Fruit fly (Drosophila melanogaster) whole organism, prepupa: ENCODE measurements around the gene Pld3.

Source experiments
- CG10631 ChIP-seq: fragments of 200-800 bp; sonication (Bioruptor generic); optimal IDR thresholded peaks from 2 replicates; lab custom pipeline; 2016; ENCODE audit warnings: missing biosample characterization, missing genetic modification characterization
- CG10669 ChIP-seq: fragments of 200-800 bp; sonication (Bioruptor generic); optimal IDR thresholded peaks from 3 replicates; lab custom pipeline; 2018; ENCODE audit warnings: missing biosample characterization, mild to moderate bottlenecking, missing genetic modification characterization, moderate library complexity
- CG11902 ChIP-seq: fragments of 200-800 bp; sonication (Bioruptor generic); optimal IDR thresholded peaks from 3 replicates; lab custom pipeline; 2016; ENCODE audit warnings: missing biosample characterization, missing genetic modification characterization
- CG15336 ChIP-seq: fragments of 200-800 bp; sonication (Bioruptor generic); IDR thresholded peaks from 2 replicates; pipeline ENCODE4 v1.3.6; 2022; ENCODE audit warnings: missing biosample characterization, missing genetic modification characterization
- CG16779 ChIP-seq: fragments of 200-800 bp; sonication (Bioruptor generic); optimal IDR thresholded peaks from 3 replicates; lab custom pipeline; 2017; ENCODE audit warnings: missing biosample characterization, mild to moderate bottlenecking, missing genetic modification characterization
- CG3032 ChIP-seq: fragments of 200-800 bp; optimal IDR thresholded peaks from 2 replicates; lab custom pipeline; 2019; ENCODE audit warnings: missing biosample characterization, mild to moderate bottlenecking, missing genetic modification characterization, moderate library complexity
- CG31627 ChIP-seq: fragments of 200-800 bp; sonication (Bioruptor generic); optimal IDR thresholded peaks from 3 replicates; lab custom pipeline; 2016; ENCODE audit warnings: missing biosample characterization, missing genetic modification characterization
- CG32006 ChIP-seq: fragments of 200-800 bp; sonication (Bioruptor generic); optimal IDR thresholded peaks from 3 replicates; lab custom pipeline; 2017; ENCODE audit warnings: missing biosample characterization, mild to moderate bottlenecking, missing genetic modification characterization
- CG34406 ChIP-seq: fragments of 200-800 bp; sonication (Bioruptor generic); optimal IDR thresholded peaks from 3 replicates; lab custom pipeline; 2016; ENCODE audit warnings: missing biosample characterization, missing genetic modification characterization
- CG3919 ChIP-seq: fragments of 200-800 bp; sonication (Bioruptor generic); optimal IDR thresholded peaks from 3 replicates; lab custom pipeline; 2016; ENCODE audit warnings: missing biosample characterization, missing genetic modification characterization
- CG6163 ChIP-seq: fragments of 200-800 bp; sonication (Bioruptor generic); IDR thresholded peaks from 3 replicates; pipeline ENCODE4 v1.3.6; 2022; ENCODE audit warnings: missing biosample characterization, missing genetic modification characterization
- CG7368 ChIP-seq: fragments of 200-800 bp; sonication (Bioruptor generic); optimal IDR thresholded peaks from 3 replicates; lab custom pipeline; 2016; ENCODE audit warnings: missing biosample characterization, missing genetic modification characterization
- CG9139 ChIP-seq: fragments of 200-800 bp; sonication (Bioruptor generic); optimal IDR thresholded peaks from 3 replicates; lab custom pipeline; 2017; ENCODE audit warnings: missing biosample characterization, mild to moderate bottlenecking, missing genetic modification characterization
- Eip75B ChIP-seq: fragments of 200-800 bp; sonication (Bioruptor generic); optimal IDR thresholded peaks from 3 replicates; lab custom pipeline; 2016; ENCODE audit warnings: missing biosample characterization, missing genetic modification characterization
- Eip78C ChIP-seq: fragments of 200-800 bp; sonication (Bioruptor generic); peaks from one replicate; lab custom pipeline; 2016; ENCODE audit warnings: missing biosample characterization, missing genetic modification characterization
- Ets21C ChIP-seq: fragments of 200-800 bp; sonication (Bioruptor generic); optimal IDR thresholded peaks from 3 replicates; lab custom pipeline; 2016; ENCODE audit warnings: missing biosample characterization, missing genetic modification characterization
- Ets96B ChIP-seq: fragments of 200-800 bp; optimal IDR thresholded peaks from 2 replicates; lab custom pipeline; 2019; ENCODE audit warnings: missing biosample characterization, mild to moderate bottlenecking, missing genetic modification characterization, moderate library complexity
- Hr39 ChIP-seq: fragments of 200-800 bp; sonication (Bioruptor generic); optimal IDR thresholded peaks from 2 replicates; lab custom pipeline; 2016; ENCODE audit warnings: missing biosample characterization, missing genetic modification characterization
- Lpt ChIP-seq: fragments of 200-800 bp; sonication (Bioruptor generic); optimal IDR thresholded peaks from 3 replicates; lab custom pipeline; 2016; ENCODE audit warnings: missing biosample characterization, missing genetic modification characterization
- Met ChIP-seq: fragments of 200-800 bp; sonication (Bioruptor generic); optimal IDR thresholded peaks from 3 replicates; lab custom pipeline; 2016; ENCODE audit warnings: missing biosample characterization, missing genetic modification characterization
- Smox ChIP-seq: fragments of 200-800 bp; sonication (Bioruptor generic); optimal IDR thresholded peaks from 3 replicates; lab custom pipeline; 2016; ENCODE audit warnings: missing biosample characterization, missing genetic modification characterization
- Sox102F ChIP-seq: fragments of 200-800 bp; sonication (Bioruptor generic); optimal IDR thresholded peaks from 2 replicates; lab custom pipeline; 2016; ENCODE audit warnings: missing biosample characterization, mild to moderate bottlenecking, missing genetic modification characterization
- Sox14 ChIP-seq: fragments of 200-800 bp; sonication (Bioruptor generic); optimal IDR thresholded peaks from 3 replicates; lab custom pipeline; 2016; ENCODE audit warnings: missing biosample characterization, missing genetic modification characterization
- Sox15 ChIP-seq: fragments of 200-800 bp; sonication (Bioruptor generic); optimal IDR thresholded peaks from 3 replicates; lab custom pipeline; 2016; ENCODE audit warnings: missing biosample characterization, missing genetic modification characterization
- acj6 ChIP-seq: fragments of 200-800 bp; sonication (Bioruptor generic); optimal IDR thresholded peaks from 3 replicates; lab custom pipeline; 2016; ENCODE audit warnings: missing biosample characterization, missing genetic modification characterization
- cyc ChIP-seq: fragments of 200-800 bp; sonication (Bioruptor generic); optimal IDR thresholded peaks from 3 replicates; lab custom pipeline; 2016; ENCODE audit warnings: missing biosample characterization, missing genetic modification characterization
- dac ChIP-seq: fragments of 200-800 bp; sonication (Bioruptor generic); optimal IDR thresholded peaks from 2 replicates; lab custom pipeline; 2017; ENCODE audit warnings: missing biosample characterization, mild to moderate bottlenecking, missing genetic modification characterization
- dsx ChIP-seq: fragments of 200-800 bp; optimal IDR thresholded peaks from 3 replicates; lab custom pipeline; 2019; ENCODE audit warnings: missing biosample characterization, mild to moderate bottlenecking, missing genetic modification characterization, moderate library complexity; ENCODE audit not compliant: poor library complexity, severe bottlenecking
- eg ChIP-seq: fragments of 200-800 bp; sonication (Bioruptor generic); IDR thresholded peaks from 3 replicates; pipeline ENCODE4 v1.3.6; 2022; ENCODE audit warnings: missing biosample characterization, missing genetic modification characterization
- esn ChIP-seq: fragments of 200-800 bp; sonication (Bioruptor generic); optimal IDR thresholded peaks from 2 replicates; lab custom pipeline; 2016; ENCODE audit warnings: missing biosample characterization, mild to moderate bottlenecking, missing genetic modification characterization, moderate library complexity
- fd59A ChIP-seq: fragments of 200-800 bp; sonication (Bioruptor generic); optimal IDR thresholded peaks from 2 replicates; lab custom pipeline; 2017; ENCODE audit warnings: missing biosample characterization, mild to moderate bottlenecking, missing genetic modification characterization, missing genetic modification reagents
- fd85E ChIP-seq: fragments of 200-800 bp; sonication (Bioruptor generic); optimal IDR thresholded peaks from 3 replicates; lab custom pipeline; 2016; ENCODE audit warnings: missing biosample characterization, missing genetic modification characterization
- lz ChIP-seq: fragments of 200-800 bp; sonication (Bioruptor generic); optimal IDR thresholded peaks from 3 replicates; lab custom pipeline; 2016; ENCODE audit warnings: missing biosample characterization, missing genetic modification characterization
- pdm3 ChIP-seq: fragments of 200-800 bp; sonication (Bioruptor generic); optimal IDR thresholded peaks from 3 replicates; lab custom pipeline; 2016; ENCODE audit warnings: missing biosample characterization, missing genetic modification characterization
- ss ChIP-seq, 2 experiments: fragments of 200-800 bp; sonication (Bioruptor generic); optimal IDR thresholded peaks; 2 replicates in 1 of 2; 3 replicates in 1 of 2; lab custom pipeline; 2017 to 2018; ENCODE audit warnings: mild to moderate bottlenecking in 2 of 2, missing biosample characterization in 2 of 2, missing genetic modification characterization in 2 of 2, moderate library complexity in 1 of 2
- svp ChIP-seq: fragments of 200-800 bp; sonication (Bioruptor generic); peaks from one replicate; lab custom pipeline; 2016; ENCODE audit warnings: missing biosample characterization, missing genetic modification characterization
- topi ChIP-seq: fragments of 200-800 bp; sonication (Bioruptor generic); optimal IDR thresholded peaks from 3 replicates; lab custom pipeline; 2016; ENCODE audit warnings: missing biosample characterization, missing genetic modification characterization
- vri ChIP-seq: fragments of 200-800 bp; sonication (Bioruptor generic); optimal IDR thresholded peaks from 3 replicates; lab custom pipeline; 2016; ENCODE audit warnings: missing biosample characterization, mild to moderate bottlenecking, missing genetic modification characterization

Gene Pld3

DNA sequence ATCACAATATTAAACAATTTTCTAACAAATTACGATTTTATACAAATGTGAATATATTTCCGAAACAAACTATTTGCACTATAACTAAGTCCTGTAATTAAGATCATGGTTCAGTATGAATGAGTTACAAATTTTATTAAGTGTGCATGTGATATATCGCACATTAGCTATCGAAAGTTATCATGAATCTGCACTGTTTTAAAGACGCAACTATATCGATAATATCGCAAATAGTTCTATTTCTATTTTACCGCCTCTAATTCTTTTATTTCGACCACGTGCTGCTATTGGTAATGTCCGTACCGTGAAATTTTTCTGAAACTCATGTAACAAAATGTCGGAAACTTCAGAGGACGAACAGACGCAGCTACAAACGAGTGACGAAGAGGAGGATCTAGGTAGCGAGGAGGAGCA, 15.7 kb upstream of the Pld3 start, which contains the start of gene pths:
pths (plus strand) TSS at position 258 of the 414 bp plus-strand sequence.
- TF ChIP-seq Sox15 (GFP tag; lab: Kevin White, UChicago) (peak; percentile 22), Eip78C (GFP tag; lab: Kevin White, UChicago) (peak; percentile 62), Ets21C (GFP tag; lab: Kevin White, UChicago) (peak; percentile 29), cyc (GFP tag; lab: Kevin White, UChicago) (peak; percentile 44), esn (GFP tag; lab: Kevin White, UChicago) (peak; percentile 26), Eip75B (no peak), pdm3 (no peak), CG11902 (GFP tag; lab: Kevin White, UChicago) (peak; percentile 32), CG6163 (GFP tag; lab: Robert Waterston, UW) (no peak), vri (no peak), CG3032 (tag; lab: Kevin White, UChicago) (peak; percentile 42), CG31627 (GFP tag; lab: Kevin White, UChicago) (peak; percentile 59), lz (GFP tag; lab: Kevin White, UChicago) (peak; percentile 16), Hr39 (GFP tag; lab: Kevin White, UChicago) (peak; percentile 64)

DNA sequence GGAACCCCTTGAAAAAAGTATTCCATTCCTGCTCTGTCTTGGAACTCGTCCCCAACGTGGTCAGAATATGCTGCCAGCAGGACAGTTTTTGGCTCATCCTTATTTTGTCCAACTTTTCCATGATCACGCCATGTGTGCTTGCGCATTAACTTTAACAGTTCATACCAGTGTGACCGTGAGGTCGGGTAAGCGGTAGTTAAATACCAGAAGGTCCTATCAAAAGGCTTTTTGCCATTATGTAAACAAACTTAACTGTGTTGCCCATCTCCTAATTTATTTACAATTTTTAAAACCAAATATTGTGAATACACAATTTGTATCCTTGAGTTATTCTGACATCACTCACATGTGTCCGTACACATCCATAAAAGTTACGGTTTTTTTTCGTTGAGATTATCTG, 10.4 kb upstream of the Pld3 start, which contains the start of gene del:
del (minus strand) TSS at position 305 of the 400 bp plus-strand sequence.
- TF ChIP-seq Ets96B (tag; lab: Kevin White, UChicago) (no peak), CG10669 (no peak), Eip75B (no peak), cyc (GFP tag; lab: Kevin White, UChicago) (no peak), dac (GFP tag; lab: Kevin White, UChicago) (no peak), Smox (GFP tag; lab: Kevin White, UChicago) (no peak), Hr39 (GFP tag; lab: Kevin White, UChicago) (no peak), Sox102F (GFP tag; lab: Kevin White, UChicago) (no peak)

DNA sequence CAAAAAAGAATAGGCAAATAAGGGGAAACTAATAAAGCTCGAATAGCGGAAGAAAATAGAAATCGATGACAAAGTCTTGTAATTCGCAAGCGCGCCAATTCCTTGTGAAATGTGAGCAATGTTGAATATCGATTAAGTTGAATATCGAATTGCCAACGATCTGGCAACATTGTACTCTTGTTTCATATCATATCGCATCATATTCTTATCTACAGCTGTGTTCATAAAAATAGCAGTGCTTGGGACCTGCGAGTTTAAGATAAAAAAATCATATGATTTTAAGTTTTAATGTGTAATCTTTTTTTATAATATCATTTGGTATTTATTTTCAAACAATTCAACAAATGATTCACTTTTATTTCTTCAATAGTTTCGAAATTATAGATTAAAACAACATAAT, 9.6 kb upstream of the Pld3 start:
- TF ChIP-seq fd59A = no peak
- TF ChIP-seq dac (GFP tag; lab: Kevin White, UChicago) = no peak
- peak; percentile 71; the same call in 2 of the 3 replicates for TF ChIP-seq CG6163 (GFP tag; lab: Robert Waterston, UW)
- no peak for TF ChIP-seq ss (GFP tag; optimal IDR thresholded peaks at IDR 0.05; lab: Kevin White, UChicago)
- TF ChIP-seq Hr39 (GFP tag; lab: Kevin White, UChicago) = no peak
- no peak for TF ChIP-seq Sox14 (GFP tag; lab: Kevin White, UChicago)
- TF ChIP-seq CG32006 (GFP tag; lab: Kevin White, UChicago) = no peak
- TF ChIP-seq svp (GFP tag; lab: Kevin White, UChicago) = no peak
- TF ChIP-seq eg = no peak
- peak; percentile 53 for TF ChIP-seq Ets96B (tag; lab: Kevin White, UChicago)
- TF ChIP-seq CG15336 = peak; percentile 71
- no peak for TF ChIP-seq CG3919 (GFP tag; lab: Kevin White, UChicago)
- TF ChIP-seq Eip78C (GFP tag; lab: Kevin White, UChicago) = no peak
- peak; percentile 27 for TF ChIP-seq CG31627 (GFP tag; lab: Kevin White, UChicago)
- no peak for TF ChIP-seq Met (GFP tag; lab: Kevin White, UChicago)
- TF ChIP-seq esn (GFP tag; lab: Kevin White, UChicago) = peak; percentile 43
- TF ChIP-seq CG34406 (GFP tag; lab: Kevin White, UChicago) = no peak
- TF ChIP-seq lz (GFP tag; lab: Kevin White, UChicago) = peak; percentile 35
- TF ChIP-seq CG16779 (tag; lab: Kevin White, UChicago) = no peak
- TF ChIP-seq CG10669 = no peak
- no peak for TF ChIP-seq fd85E (GFP tag; lab: Kevin White, UChicago)
- TF ChIP-seq vri = no peak
- no peak for TF ChIP-seq dsx (GFP tag; lab: Kevin White, UChicago)
- TF ChIP-seq CG3032 (tag; lab: Kevin White, UChicago) = peak; percentile 35
- peak; percentile 20 for TF ChIP-seq acj6 (GFP tag; lab: Kevin White, UChicago)
- no peak for TF ChIP-seq Smox (GFP tag; lab: Kevin White, UChicago)
- TF ChIP-seq cyc (GFP tag; lab: Kevin White, UChicago) = peak; percentile 16
- no peak for TF ChIP-seq Sox102F (GFP tag; lab: Kevin White, UChicago)
- peak; percentile 40 for TF ChIP-seq CG10631 (GFP tag; lab: Kevin White, UChicago)
- TF ChIP-seq CG9139 (GFP tag; lab: Kevin White, UChicago) = no peak
- TF ChIP-seq CG7368 (GFP tag; lab: Kevin White, UChicago) = no peak
- no peak for TF ChIP-seq Lpt (GFP tag; lab: Kevin White, UChicago)
- peak; percentile 33 for TF ChIP-seq topi (GFP tag; lab: Kevin White, UChicago)
